Worm (Caenorhabditis elegans) whole organism, L1 larva: ENCODE results near the gene C25F9.16.

ENCODE experiments used
- C34B4.2 ChIP-seq: sonication (generic microtip); optimal IDR thresholded peaks from 2 replicates; lab custom pipeline; 2017; ENCODE audit warnings: mild to moderate bottlenecking, missing genetic modification characterization, missing compliant biosample characterization
- Y116A8C.19 ChIP-seq: sonication (generic microtip); optimal IDR thresholded peaks from 2 replicates; lab custom pipeline; 2016; ENCODE audit warnings: missing compliant biosample characterization, missing genetic modification characterization, borderline replicate concordance
- alr-1 ChIP-seq: fragments of 200-800 bp; sonication (Bioruptor generic); optimal IDR thresholded peaks from 2 replicates; lab custom pipeline; 2018; ENCODE audit warnings: borderline replicate concordance, mild to moderate bottlenecking, missing genetic modification characterization, missing compliant biosample characterization
- aly-2 ChIP-seq: fragments of 150-350 bp; optimal IDR thresholded peaks from 2 replicates; lab custom pipeline; 2014; ENCODE audit warnings: missing biosample characterization, missing genetic modification characterization
- ama-1 ChIP-seq: fragments of 150-350 bp; optimal IDR thresholded peaks from 2 replicates; lab custom pipeline; 2014
- blmp-1 ChIP-seq: fragments of 150-350 bp; optimal IDR thresholded peaks from 2 replicates; lab custom pipeline; 2014; ENCODE audit warnings: missing biosample characterization, missing genetic modification characterization
- ceh-82 ChIP-seq, 3 experiments: fragments of 150-350 bp in 1 of 3; sonication (generic microtip) in 2 of 3; optimal IDR thresholded peaks; 2 replicates each; lab custom pipeline; 2014 to 2017; ENCODE audit warnings: missing biosample characterization in 3 of 3, missing genetic modification characterization in 3 of 3
- ceh-88 ChIP-seq: fragments of 200-800 bp; sonication (Bioruptor generic); IDR thresholded peaks from 2 replicates; pipeline ENCODE4 v1.3.6; 2022; ENCODE audit warnings: missing genetic modification characterization, missing compliant biosample characterization
- dpl-1 ChIP-seq, 3 experiments: fragments of 150-350 bp in 2 of 3; sonication (generic microtip) in 1 of 3; optimal IDR thresholded peaks; 2 replicates each; lab custom pipeline; 2014 to 2017; ENCODE audit warnings: missing biosample characterization in 3 of 3, missing genetic modification characterization in 3 of 3, missing genetic modification reagents in 3 of 3
- efl-1 ChIP-seq, 4 experiments: fragments of 150-350 bp; optimal IDR thresholded peaks in 3 of 4; peaks in 1 of 4; 1 replicate in 1 of 4; 2 replicates in 3 of 4; lab custom pipeline; 2014; ENCODE audit warnings: missing biosample characterization in 2 of 4, missing genetic modification characterization in 2 of 4, missing genetic modification reagents in 2 of 4
- efl-3 ChIP-seq: fragments of 200-800 bp; sonication (Bioruptor generic); optimal IDR thresholded peaks from 2 replicates; lab custom pipeline; 2018; ENCODE audit warnings: mild to moderate bottlenecking, missing genetic modification characterization, missing compliant biosample characterization
- elt-3 ChIP-seq, 6 experiments: fragments of 150-350 bp in 1 of 6; sonication (generic microtip); optimal IDR thresholded peaks; 2 replicates each; lab custom pipeline; 2017 to 2018; ENCODE audit warnings: missing biosample characterization in 6 of 6, missing genetic modification characterization in 6 of 6, inconsistent platforms in 1 of 6
- ets-5 ChIP-seq: fragments of 200-800 bp; sonication (Bioruptor generic); IDR thresholded peaks from 2 replicates; pipeline ENCODE4 v1.3.6; 2022; ENCODE audit warnings: missing genetic modification characterization, missing compliant biosample characterization
- fkh-8 ChIP-seq: sonication (generic microtip); optimal IDR thresholded peaks from 2 replicates; lab custom pipeline; 2016; ENCODE audit warnings: mild to moderate bottlenecking, missing genetic modification characterization, missing compliant biosample characterization
- grh-1 ChIP-seq: fragments of 200-800 bp; sonication (Bioruptor generic); IDR thresholded peaks from 2 replicates; pipeline ENCODE4 v1.3.6; 2022; ENCODE audit warnings: missing genetic modification reagents, missing genetic modification characterization, missing compliant biosample characterization
- hlh-17 ChIP-seq: fragments of 200-800 bp; sonication (Bioruptor generic); optimal IDR thresholded peaks from 2 replicates; lab custom pipeline; 2018; ENCODE audit warnings: missing genetic modification characterization, mild to moderate bottlenecking, missing compliant biosample characterization, moderate library complexity, borderline replicate concordance
- hpl-2 ChIP-seq: fragments of 150-350 bp; optimal IDR thresholded peaks from 2 replicates; lab custom pipeline; 2014; ENCODE audit warnings: missing biosample characterization, missing genetic modification reagents, missing genetic modification characterization
- isw-1 ChIP-seq: fragments of 200-800 bp; sonication (Bioruptor generic); IDR thresholded peaks from 2 replicates; pipeline ENCODE4 v1.3.6; 2022; ENCODE audit warnings: missing genetic modification characterization, missing compliant biosample characterization
- lin-14 ChIP-seq: fragments of 200-800 bp; sonication (Bioruptor generic); optimal IDR thresholded peaks from 2 replicates; lab custom pipeline; 2018; ENCODE audit warnings: mild to moderate bottlenecking, missing genetic modification characterization, moderate library complexity, missing compliant biosample characterization
- lin-15B ChIP-seq: fragments of 150-350 bp; sonication (generic microtip); optimal IDR thresholded peaks from 3 replicates; lab custom pipeline; 2014; ENCODE audit warnings: missing biosample characterization, missing genetic modification characterization
- lin-35 ChIP-seq, 2 experiments: fragments of 150-350 bp; optimal IDR thresholded peaks; 2 replicates each; lab custom pipeline; 2014; ENCODE audit warnings: missing biosample characterization in 2 of 2, missing genetic modification characterization in 2 of 2, missing genetic modification reagents in 2 of 2
- lir-3 ChIP-seq: sonication (generic microtip); optimal IDR thresholded peaks from 2 replicates; lab custom pipeline; 2016; ENCODE audit warnings: mild to moderate bottlenecking, missing genetic modification characterization, moderate library complexity, missing compliant biosample characterization; ENCODE audit not compliant: poor library complexity
- lsy-2 ChIP-seq, 2 experiments: fragments of 150-350 bp; optimal IDR thresholded peaks; 2 replicates each; lab custom pipeline; 2014; ENCODE audit warnings: missing biosample characterization in 2 of 2, missing genetic modification characterization in 2 of 2
- mab-9 ChIP-seq: fragments of 200-800 bp; sonication (Bioruptor generic); IDR thresholded peaks from 2 replicates; pipeline ENCODE4 v1.3.6; 2022; ENCODE audit warnings: missing genetic modification reagents, missing genetic modification characterization, missing compliant biosample characterization
- mef-2 ChIP-seq: fragments of 150-350 bp; optimal IDR thresholded peaks from 2 replicates; lab custom pipeline; 2014; ENCODE audit warnings: missing biosample characterization, missing genetic modification characterization
- mep-1 ChIP-seq: fragments of 150-350 bp; optimal IDR thresholded peaks from 2 replicates; lab custom pipeline; 2014; ENCODE audit warnings: missing biosample characterization, missing genetic modification characterization
- nhr-11 ChIP-seq: fragments of 150-350 bp; optimal IDR thresholded peaks from 2 replicates; lab custom pipeline; 2014; ENCODE audit warnings: missing biosample characterization, missing genetic modification characterization
- nhr-12 ChIP-seq: sonication (generic microtip); optimal IDR thresholded peaks from 2 replicates; lab custom pipeline; 2017; ENCODE audit warnings: missing biosample characterization, missing genetic modification characterization
- nhr-237 ChIP-seq: fragments of 150-350 bp; optimal IDR thresholded peaks from 2 replicates; lab custom pipeline; 2014; ENCODE audit warnings: missing biosample characterization, missing genetic modification characterization
- nhr-47 ChIP-seq: sonication (generic microtip); optimal IDR thresholded peaks from 2 replicates; lab custom pipeline; 2016; ENCODE audit warnings: mild to moderate bottlenecking, missing genetic modification characterization, moderate library complexity, missing compliant biosample characterization
- nhr-76 ChIP-seq: sonication (generic microtip); optimal IDR thresholded peaks from 2 replicates; lab custom pipeline; 2017; ENCODE audit warnings: missing biosample characterization, missing genetic modification characterization
- nhr-90 ChIP-seq: sonication (generic microtip); optimal IDR thresholded peaks from 2 replicates; lab custom pipeline; 2016; ENCODE audit warnings: mild to moderate bottlenecking, missing genetic modification characterization, missing compliant biosample characterization; ENCODE audit not compliant: poor library complexity
- pag-3 ChIP-seq: sonication (generic microtip); optimal IDR thresholded peaks from 2 replicates; lab custom pipeline; 2017; ENCODE audit warnings: missing genetic modification characterization, mild to moderate bottlenecking, missing compliant biosample characterization, antibody characterized with exemption, borderline replicate concordance; ENCODE audit not compliant: insufficient read depth
- pax-3 ChIP-seq: fragments of 200-800 bp; sonication (Bioruptor generic); optimal IDR thresholded peaks from 2 replicates; lab custom pipeline; 2018; ENCODE audit warnings: mild to moderate bottlenecking, missing genetic modification characterization, moderate library complexity, missing compliant biosample characterization
- skn-1 ChIP-seq: fragments of 150-350 bp; optimal IDR thresholded peaks from 2 replicates; lab custom pipeline; 2014; ENCODE audit warnings: missing biosample characterization, missing genetic modification characterization
- snpc-4 ChIP-seq: fragments of 150-350 bp; optimal IDR thresholded peaks from 2 replicates; lab custom pipeline; 2014; ENCODE audit warnings: missing biosample characterization, missing genetic modification characterization
- snu-23 ChIP-seq: sonication (generic microtip); optimal IDR thresholded peaks from 2 replicates; lab custom pipeline; 2016; ENCODE audit warnings: missing genetic modification characterization, missing compliant biosample characterization
- sox-4 ChIP-seq: sonication (generic microtip); optimal IDR thresholded peaks from 2 replicates; lab custom pipeline; 2016; ENCODE audit warnings: missing genetic modification characterization, missing compliant biosample characterization
- sptf-1 ChIP-seq: fragments of 150-350 bp; optimal IDR thresholded peaks from 2 replicates; lab custom pipeline; 2014; ENCODE audit warnings: missing biosample characterization, missing genetic modification characterization
- swsn-7 ChIP-seq: sonication (generic microtip); optimal IDR thresholded peaks from 2 replicates; lab custom pipeline; 2016; ENCODE audit warnings: missing genetic modification characterization, missing compliant biosample characterization
- tbx-2 ChIP-seq: sonication (generic microtip); optimal IDR thresholded peaks from 2 replicates; lab custom pipeline; 2016; ENCODE audit warnings: missing genetic modification characterization, missing compliant biosample characterization
- unc-30 ChIP-seq: sonication (generic microtip); optimal IDR thresholded peaks from 2 replicates; lab custom pipeline; 2017; ENCODE audit warnings: missing biosample characterization, missing genetic modification characterization
- vab-15 ChIP-seq: sonication (generic microtip); optimal IDR thresholded peaks from 2 replicates; lab custom pipeline; 2017; ENCODE audit warnings: missing genotype, mild to moderate bottlenecking, missing genetic modification characterization, missing compliant biosample characterization
- zip-4 ChIP-seq: fragments of 200-800 bp; sonication (Bioruptor generic); optimal IDR thresholded peaks from 2 replicates; lab custom pipeline; 2018; ENCODE audit warnings: mild to moderate bottlenecking, missing genetic modification characterization, moderate library complexity, missing compliant biosample characterization
- ztf-4 ChIP-seq: fragments of 150-350 bp; optimal IDR thresholded peaks from 2 replicates; lab custom pipeline; 2014; ENCODE audit warnings: missing biosample characterization, missing genetic modification characterization

Gene C25F9.16

DNA sequence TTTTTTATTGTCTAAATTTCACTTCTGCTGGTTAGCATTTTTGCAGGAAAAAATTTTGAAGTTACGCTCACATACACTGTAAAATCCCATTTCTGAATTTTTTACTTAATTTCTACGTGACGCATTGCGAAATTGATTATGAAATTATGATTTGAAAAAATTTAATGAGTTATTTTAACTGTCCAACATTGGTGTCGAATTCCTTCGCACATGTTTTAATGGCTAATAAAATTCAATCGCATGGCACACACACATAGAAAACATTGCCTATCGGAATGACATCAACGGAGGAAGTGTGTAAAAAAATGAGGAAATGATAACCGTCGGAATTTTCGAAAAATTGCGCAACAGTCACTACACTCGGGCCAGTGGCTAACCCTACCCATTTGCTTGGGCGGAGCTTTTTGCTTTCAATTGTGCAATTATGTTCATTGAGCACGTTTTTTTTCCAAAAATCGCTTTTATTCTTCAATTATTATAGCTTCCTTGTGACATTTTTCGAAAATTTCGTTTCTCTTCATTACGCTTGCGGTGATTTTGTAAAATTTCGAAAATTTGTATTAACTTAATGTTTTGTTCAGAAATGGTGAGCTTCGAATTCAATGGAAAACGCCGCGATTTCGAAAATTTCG, at the start of gene C25F9.16:
TSS of gene C25F9.16 (plus strand) at position 582 of the 632 bp plus-strand sequence.
- TF ChIP-seq aly-2 (no peak), efl-1 (optimal IDR thresholded peaks at IDR 0.05; lab: Kevin White, UChicago) (no peak), efl-1 (GFP tag; optimal IDR thresholded peaks at IDR 0.05 in 1 of 2; lab: Kevin White, UChicago) (peak in 1 of 2 experiments; percentile 40), nhr-47 (tag; lab: Kevin White, UChicago) (no peak), lin-35 (GFP tag; optimal IDR thresholded peaks at IDR 0.05; lab: Kevin White, UChicago) (peak in 1 of 2 experiments; percentile 15)

DNA sequence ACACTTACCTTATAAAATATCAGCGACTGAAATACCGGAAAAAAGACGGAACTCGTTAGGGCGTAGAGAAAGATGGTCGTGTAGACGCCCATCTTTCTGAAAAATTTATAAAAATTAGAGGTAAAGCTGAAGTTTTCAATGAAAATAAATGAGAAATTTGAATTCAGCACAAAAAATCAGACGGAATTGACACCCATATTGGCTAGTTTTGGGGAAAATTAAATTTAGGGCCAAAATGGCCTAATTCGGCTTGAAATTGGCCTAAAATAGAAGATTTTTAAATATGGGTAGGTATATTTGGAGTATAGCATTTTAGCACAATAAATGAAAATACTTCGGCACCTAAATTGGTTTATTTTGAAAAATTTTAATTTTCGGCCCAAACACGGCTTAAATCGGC, 44.2 kb upstream of the C25F9.16 start, which contains the start of gene slcr-46.2:
TSS of gene slcr-46.2 (minus strand) at position 101 of the 400 bp plus-strand sequence.
- TF ChIP-seq vab-15 (tag; lab: Kevin White, UChicago): no peak
- TF ChIP-seq dpl-1 (GFP tag; optimal IDR thresholded peaks at IDR 0.05; lab: Kevin White, UChicago): no peak
- no peak for TF ChIP-seq nhr-90 (tag; lab: Kevin White, UChicago)
- TF ChIP-seq mef-2 (tag; lab: Kevin White, UChicago): no peak
- no peak for TF ChIP-seq isw-1 (GFP tag; lab: Robert Waterston, UW)
- no peak for TF ChIP-seq ets-5
- no peak for TF ChIP-seq sptf-1 (tag; lab: Kevin White, UChicago)
- TF ChIP-seq ama-1 (lab: Kevin White, UChicago): no peak
- TF ChIP-seq ztf-4 (tag; lab: Kevin White, UChicago): no peak
- no peak for TF ChIP-seq snu-23 (GFP tag; lab: Kevin White, UChicago)
- no peak for TF ChIP-seq alr-1
- no peak for TF ChIP-seq lin-15B (tag; lab: Kevin White, UChicago)
- TF ChIP-seq, all 84 proteins: peak for 0

DNA sequence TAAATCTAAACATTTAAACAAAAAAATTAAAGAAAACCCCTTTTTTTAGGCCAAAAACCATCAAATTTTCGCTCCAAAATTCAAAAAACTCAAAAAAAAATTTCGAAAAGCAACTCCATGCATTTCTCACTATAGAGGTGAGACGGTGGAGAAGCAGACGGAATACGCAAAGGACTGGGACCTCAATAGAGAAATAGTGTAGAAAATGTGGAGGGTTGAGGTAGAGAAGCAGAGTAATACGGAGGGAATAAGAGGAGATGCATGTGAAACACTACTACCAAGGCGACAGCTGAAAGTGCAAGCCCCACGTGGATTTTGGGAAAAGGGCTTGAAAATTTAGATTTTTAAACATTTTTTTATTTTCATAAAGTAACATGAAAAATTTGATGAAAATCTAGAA, 42.9 kb upstream of the C25F9.16 start:
- TF ChIP-seq C34B4.2 (tag; lab: Kevin White, UChicago) (no peak), nhr-12 (tag; lab: Kevin White, UChicago) (no peak), zip-4 (no peak), dpl-1 (GFP tag; optimal IDR thresholded peaks at IDR 0.05; lab: Kevin White, UChicago) (peak in 1 of 3 experiments; percentile 23), efl-3 (no peak), efl-1 (optimal IDR thresholded peaks at IDR 0.05; lab: Kevin White, UChicago) (peak; percentile 39 to 47), efl-1 (GFP tag; optimal IDR thresholded peaks at IDR 0.05 in 1 of 2; lab: Kevin White, UChicago) (peak; percentile 8 to 58), pag-3 (tag; lab: Kevin White, UChicago) (no peak), snpc-4 (tag; lab: Kevin White, UChicago) (no peak), aly-2 (no peak), Y116A8C.19 (tag; lab: Kevin White, UChicago) (no peak), fkh-8 (tag; lab: Kevin White, UChicago) (peak; percentile 29), lsy-2 (tag; optimal IDR thresholded peaks at IDR 0.05; lab: Kevin White, UChicago) (peak; percentile 4 to 27), alr-1 (no peak), skn-1 (tag; lab: Kevin White, UChicago) (no peak), tbx-2 (tag; lab: Kevin White, UChicago) (no peak), hlh-17 (GFP tag; lab: Kevin White, UChicago) (no peak), pax-3 (no peak), mep-1 (tag; lab: Kevin White, UChicago) (peak; percentile 15), sox-4 (no peak), nhr-76 (tag; lab: Kevin White, UChicago) (no peak), nhr-237 (tag; lab: Kevin White, UChicago) (no peak), nhr-11 (tag; lab: Kevin White, UChicago) (no peak), lin-14 (no peak), lin-35 (GFP tag; optimal IDR thresholded peaks at IDR 0.05; lab: Kevin White, UChicago) (no peak), ceh-88 (GFP tag; lab: Robert Waterston, UW) (no peak), swsn-7 (tag; lab: Kevin White, UChicago) (peak; percentile 31), grh-1 (GFP tag; lab: Robert Waterston, UW) (no peak), lir-3 (no peak), blmp-1 (tag; lab: Kevin White, UChicago) (no peak), mab-9 (GFP tag; lab: Robert Waterston, UW) (no peak), hpl-2 (GFP tag; lab: Kevin White, UChicago) (no peak), unc-30 (no peak), snu-23 (GFP tag; lab: Kevin White, UChicago) (peak; percentile 15), ceh-82 (tag; optimal IDR thresholded peaks at IDR 0.05; lab: Kevin White, UChicago) (peak in 2 of 3 experiments; percentile 9 to 15), nhr-90 (tag; lab: Kevin White, UChicago) (no peak), elt-3 (tag; optimal IDR thresholded peaks at IDR 0.05; lab: Kevin White, UChicago) (no peak)
